Worm (Caenorhabditis elegans) whole organism, L2 larva: Measurements from ENCODE around the gene C01G12.3.

Experiments used
- ceh-16 ChIP-seq: fragments of 150-350 bp; optimal IDR thresholded peaks from 2 replicates; lab custom pipeline; 2014; ENCODE audit warnings: missing biosample characterization, missing genetic modification characterization
- ceh-82 ChIP-seq: fragments of 150-350 bp; optimal IDR thresholded peaks from 2 replicates; lab custom pipeline; 2014; ENCODE audit warnings: missing biosample characterization, missing genetic modification characterization
- crh-2 ChIP-seq: sonication (generic microtip); optimal IDR thresholded peaks from 2 replicates; lab custom pipeline; 2017; ENCODE audit warnings: missing biosample characterization, missing genetic modification characterization
- egl-27 ChIP-seq: sonication (generic microtip); optimal IDR thresholded peaks from 3 replicates; lab custom pipeline; 2017; ENCODE audit warnings: missing biosample characterization, missing genetic modification reagents, missing genetic modification characterization
- elt-3 ChIP-seq: sonication (generic microtip); optimal IDR thresholded peaks from 2 replicates; lab custom pipeline; 2017; ENCODE audit warnings: missing biosample characterization, missing genetic modification characterization
- mbf-1 ChIP-seq: sonication (generic microtip); optimal IDR thresholded peaks from 2 replicates; lab custom pipeline; 2017; ENCODE audit warnings: missing biosample characterization, missing genetic modification characterization
- nhr-12 ChIP-seq: fragments of 150-350 bp; optimal IDR thresholded peaks from 2 replicates; lab custom pipeline; 2014; ENCODE audit warnings: missing biosample characterization, missing genetic modification characterization
- snpc-4 ChIP-seq: fragments of 150-350 bp; optimal IDR thresholded peaks from 2 replicates; lab custom pipeline; 2014; ENCODE audit warnings: missing biosample characterization, missing genetic modification characterization
- unc-39 ChIP-seq: fragments of 150-350 bp; optimal IDR thresholded peaks from 2 replicates; lab custom pipeline; 2014; ENCODE audit warnings: missing biosample characterization, missing genetic modification characterization
- unc-62 ChIP-seq: fragments of 150-350 bp; optimal IDR thresholded peaks from 2 replicates; lab custom pipeline; 2014; ENCODE audit warnings: missing biosample characterization, missing genetic modification reagents, missing genetic modification characterization

ce11 chrII:14605026-14605425, 22.9 kb upstream of the C01G12.3 start:
- TF ChIP-seq nhr-12 (tag; lab: Kevin White, UChicago) (no peak), ceh-82 (tag; lab: Kevin White, UChicago) (no peak), unc-39 (no peak), snpc-4 (no peak), egl-27 (no peak), crh-2 (no peak), unc-62 (GFP tag; lab: Kevin White, UChicago) (no peak), elt-3 (no peak), ceh-16 (tag; lab: Kevin White, UChicago) (no peak), mbf-1 (tag; lab: Kevin White, UChicago) (no peak)
